Worm (Caenorhabditis elegans) whole organism, mixed stage, embryonic: ENCODE data around the gene hpo-18.

Experiments
- ceh-39 ChIP-seq: fragments of 150-350 bp; optimal IDR thresholded peaks from 2 replicates; lab custom pipeline; 2014; ENCODE audit warnings: missing biosample characterization, missing genetic modification characterization
- ces-1 ChIP-seq: fragments of 150-350 bp; optimal IDR thresholded peaks from 2 replicates; lab custom pipeline; 2014; ENCODE audit warnings: missing biosample characterization, missing genetic modification reagents, missing genetic modification characterization
- elt-3 ChIP-seq: fragments of 150-350 bp; optimal IDR thresholded peaks from 2 replicates; lab custom pipeline; 2014; ENCODE audit warnings: missing biosample characterization, missing genetic modification characterization
- nhr-28 ChIP-seq: fragments of 150-350 bp; optimal IDR thresholded peaks from 2 replicates; lab custom pipeline; 2014; ENCODE audit warnings: missing biosample characterization, missing genetic modification characterization
- nhr-76 ChIP-seq: sonication (generic microtip); optimal IDR thresholded peaks from 2 replicates; lab custom pipeline; 2017; ENCODE audit warnings: missing biosample characterization, missing genetic modification characterization
- unc-62 ChIP-seq: fragments of 150-350 bp; optimal IDR thresholded peaks from 2 replicates; lab custom pipeline; 2014; ENCODE audit warnings: missing biosample characterization, missing genetic modification reagents, missing genetic modification characterization

- TF ChIP-seq ces-1 = no peak
- no peak for TF ChIP-seq elt-3 (tag; lab: Kevin White, UChicago)
- TF ChIP-seq unc-62 (GFP tag; lab: Kevin White, UChicago) = no peak
- no peak for TF ChIP-seq nhr-76 (tag; lab: Kevin White, UChicago)
- TF ChIP-seq ceh-39 (tag; lab: Kevin White, UChicago) = no peak
- TF ChIP-seq nhr-28 (tag; lab: Kevin White, UChicago) = no peak
Observed at ce11 chrV:4315057-4315456, 31.2 kb downstream of the hpo-18 start, which contains the start of gene srh-192.
